Fruit fly (Drosophila melanogaster) whole organism, embryonic: ENCODE measurements around the gene Gem4b.

Experiments used
- Atf-2 ChIP-seq: fragments of 200-800 bp; sonication (Bioruptor generic); optimal IDR thresholded peaks from 2 replicates; lab custom pipeline; 2016; ENCODE audit warnings: missing biosample characterization, missing genetic modification characterization
- Atf3 ChIP-seq: fragments of 200-800 bp; sonication (Bioruptor generic); optimal IDR thresholded peaks from 3 replicates; lab custom pipeline; 2016; ENCODE audit warnings: missing biosample characterization, missing genetic modification characterization
- Atf6 ChIP-seq: fragments of 200-800 bp; sonication (Bioruptor generic); IDR thresholded peaks from 2 replicates; pipeline ENCODE4 v1.3.6; 2022; ENCODE audit warnings: missing biosample characterization, missing genetic modification characterization
- CG11093 ChIP-seq: fragments of 200-800 bp; sonication (Bioruptor generic); IDR thresholded peaks from 3 replicates; pipeline ENCODE4 v1.3.6; 2022; ENCODE audit warnings: missing biosample characterization, missing genetic modification characterization
- CG11723 ChIP-seq: fragments of 200-800 bp; sonication (Bioruptor generic); optimal IDR thresholded peaks from 2 replicates; lab custom pipeline; 2017; ENCODE audit warnings: missing biosample characterization, mild to moderate bottlenecking, missing genetic modification characterization
- CG12299 ChIP-seq: fragments of 200-800 bp; sonication (Bioruptor generic); optimal IDR thresholded peaks from 2 replicates; lab custom pipeline; 2018; ENCODE audit warnings: missing biosample characterization, mild to moderate bottlenecking, missing genetic modification characterization
- CG13775 ChIP-seq: fragments of 200-800 bp; sonication (Bioruptor generic); optimal IDR thresholded peaks from 3 replicates; lab custom pipeline; 2017; ENCODE audit warnings: missing biosample characterization, mild to moderate bottlenecking, missing genetic modification characterization
- CG1602 ChIP-seq: fragments of 200-800 bp; sonication (Bioruptor generic); optimal IDR thresholded peaks from 3 replicates; lab custom pipeline; 2016; ENCODE audit warnings: missing biosample characterization, missing genetic modification characterization
- CG30403 ChIP-seq: fragments of 200-800 bp; sonication (Bioruptor generic); optimal IDR thresholded peaks from 3 replicates; lab custom pipeline; 2016; ENCODE audit warnings: missing biosample characterization, missing genetic modification characterization
- CG5245 ChIP-seq: fragments of 200-800 bp; sonication (Bioruptor generic); optimal IDR thresholded peaks from 3 replicates; lab custom pipeline; 2016; ENCODE audit warnings: missing biosample characterization, missing genetic modification characterization
- CG6791 ChIP-seq: fragments of 200-800 bp; sonication (Bioruptor generic); IDR thresholded peaks from 3 replicates; pipeline ENCODE4 v1.3.6; 2022; ENCODE audit warnings: missing biosample characterization, missing genetic modification characterization; ENCODE audit not compliant: partially characterized antibody
- CG6813 ChIP-seq: fragments of 200-800 bp; sonication (Bioruptor generic); optimal IDR thresholded peaks from 2 replicates; lab custom pipeline; 2017; ENCODE audit warnings: missing biosample characterization, missing genetic modification characterization, mild to moderate bottlenecking, moderate library complexity, missing genetic modification reagents
- CG7357 ChIP-seq: fragments of 200-800 bp; sonication (Bioruptor generic); IDR thresholded peaks from 3 replicates; pipeline ENCODE4 v1.3.6; 2022; ENCODE audit warnings: missing biosample characterization, missing genetic modification characterization
- CG7372 ChIP-seq: fragments of 200-800 bp; sonication (Bioruptor generic); IDR thresholded peaks from 2 replicates; pipeline ENCODE4 v1.3.6; 2022; ENCODE audit warnings: missing biosample characterization, missing genetic modification characterization
- CG7839 ChIP-seq: fragments of 200-800 bp; sonication (Bioruptor generic); optimal IDR thresholded peaks from 3 replicates; lab custom pipeline; 2018; ENCODE audit warnings: missing biosample characterization, mild to moderate bottlenecking, missing genetic modification characterization, moderate library complexity
- CG7963 ChIP-seq: fragments of 200-800 bp; sonication (Bioruptor generic); IDR thresholded peaks from 3 replicates; pipeline ENCODE4 v1.3.6; 2022; ENCODE audit warnings: missing biosample characterization, missing genetic modification characterization; ENCODE audit not compliant: partially characterized antibody
- CG8359 ChIP-seq: fragments of 200-800 bp; sonication (Bioruptor generic); optimal IDR thresholded peaks from 2 replicates; lab custom pipeline; 2017; ENCODE audit warnings: missing biosample characterization, mild to moderate bottlenecking, missing genetic modification characterization, borderline replicate concordance
- CG9876 ChIP-seq: fragments of 200-800 bp; sonication (Bioruptor generic); optimal IDR thresholded peaks from 2 replicates; lab custom pipeline; 2016; ENCODE audit warnings: missing biosample characterization, missing genetic modification characterization
- D ChIP-seq, 2 experiments: fragments of 200-800 bp in 1 of 2; fragments of >200 bp in 1 of 2; sonication (Bioruptor generic) in 1 of 2; optimal IDR thresholded peaks; 2 replicates in 1 of 2; 3 replicates in 1 of 2; lab custom pipeline; 2017; ENCODE audit warnings: mild to moderate bottlenecking in 1 of 2, missing biosample characterization in 1 of 2, missing genetic modification characterization in 1 of 2, missing genetic modification reagents in 1 of 2
- Fer1 ChIP-seq: fragments of 200-800 bp; sonication (Bioruptor generic); optimal IDR thresholded peaks from 2 replicates; lab custom pipeline; 2017; ENCODE audit warnings: missing biosample characterization, mild to moderate bottlenecking, missing genetic modification characterization
- Fer3 ChIP-seq: fragments of 200-800 bp; sonication (Bioruptor generic); optimal IDR thresholded peaks from 2 replicates; lab custom pipeline; 2018; ENCODE audit warnings: missing biosample characterization, mild to moderate bottlenecking, missing genetic modification characterization, moderate library complexity
- HHEX ChIP-seq: fragments of 200-800 bp; sonication (Bioruptor generic); optimal IDR thresholded peaks from 3 replicates; lab custom pipeline; 2017; ENCODE audit warnings: missing biosample characterization, mild to moderate bottlenecking, missing genetic modification characterization, missing genetic modification reagents
- Hmx ChIP-seq: fragments of 200-800 bp; sonication (Bioruptor generic); optimal IDR thresholded peaks from 2 replicates; lab custom pipeline; 2016; ENCODE audit warnings: missing biosample characterization, missing genetic modification characterization
- Lhr ChIP-seq: fragments of 200-800 bp; sonication (Bioruptor generic); optimal IDR thresholded peaks from 3 replicates; lab custom pipeline; 2017; ENCODE audit warnings: mild to moderate bottlenecking, missing biosample characterization, missing genetic modification reagents, missing genetic modification characterization
- MTF-1 ChIP-seq: fragments of 200-800 bp; sonication (Bioruptor generic); optimal IDR thresholded peaks from 2 replicates; lab custom pipeline; 2018; ENCODE audit warnings: missing biosample characterization, mild to moderate bottlenecking, missing genetic modification characterization, borderline replicate concordance
- Med ChIP-seq: fragments of 200-800 bp; sonication (Bioruptor generic); peaks from one replicate; lab custom pipeline; 2016; ENCODE audit warnings: missing biosample characterization, missing genetic modification characterization, mild to moderate bottlenecking, inconsistent platforms, moderate library complexity
- Mes4 ChIP-seq: fragments of 200-800 bp; sonication (Bioruptor generic); optimal IDR thresholded peaks from 2 replicates; lab custom pipeline; 2016; ENCODE audit warnings: missing biosample characterization, missing genetic modification characterization
- Nf-YA ChIP-seq: fragments of 200-800 bp; sonication (Bioruptor generic); IDR thresholded peaks from 2 replicates; pipeline ENCODE4 v1.3.6; 2022; ENCODE audit warnings: missing biosample characterization, missing genetic modification characterization
- Oaz ChIP-seq: fragments of 200-800 bp; sonication (Bioruptor generic); IDR thresholded peaks from 2 replicates; pipeline ENCODE4 v1.3.6; 2022; ENCODE audit warnings: missing biosample characterization, missing genetic modification characterization
- Side ChIP-seq: fragments of 200-800 bp; sonication (Bioruptor generic); optimal IDR thresholded peaks from 2 replicates; lab custom pipeline; 2016; ENCODE audit warnings: missing biosample characterization, missing genetic modification characterization
- Stat92E ChIP-seq, 3 experiments: fragments of >200 bp in 2 of 3; fragments of 200-800 bp in 1 of 3; sonication (Bioruptor generic) in 1 of 3; optimal IDR thresholded peaks; 2 replicates each; lab custom pipeline; 2017 to 2019; ENCODE audit warnings: missing biosample characterization in 3 of 3, missing genetic modification characterization in 3 of 3, mild to moderate bottlenecking in 1 of 3, moderate library complexity in 1 of 3
- Trl ChIP-seq, 3 experiments: fragments of >200 bp in 2 of 3; fragments of 200-800 bp in 1 of 3; sonication (Bioruptor generic) in 1 of 3; optimal IDR thresholded peaks; 2 replicates in 1 of 3; 3 replicates in 2 of 3; lab custom pipeline; 2016 to 2017; ENCODE audit warnings: missing biosample characterization in 1 of 3, missing genetic modification characterization in 1 of 3
- bbx ChIP-seq: fragments of 200-800 bp; sonication (Bioruptor generic); IDR thresholded peaks from 2 replicates; pipeline ENCODE4 v1.3.6; 2022; ENCODE audit warnings: missing biosample characterization, missing genetic modification characterization; ENCODE audit not compliant: partially characterized antibody
- bcd ChIP-seq: fragments of 200-800 bp; sonication (Bioruptor generic); optimal IDR thresholded peaks from 2 replicates; lab custom pipeline; 2017; ENCODE audit warnings: missing biosample characterization, mild to moderate bottlenecking, missing genetic modification characterization
- cg ChIP-seq: fragments of 200-800 bp; sonication (Bioruptor generic); optimal IDR thresholded peaks from 3 replicates; lab custom pipeline; 2019; ENCODE audit warnings: missing biosample characterization, mild to moderate bottlenecking, missing genetic modification characterization, moderate library complexity
- chn ChIP-seq: fragments of 200-800 bp; sonication (Bioruptor generic); optimal IDR thresholded peaks from 2 replicates; lab custom pipeline; 2016; ENCODE audit warnings: missing biosample characterization, missing genetic modification characterization
- dm ChIP-seq: fragments of 200-800 bp; sonication (Bioruptor generic); optimal IDR thresholded peaks from 3 replicates; lab custom pipeline; 2016; ENCODE audit warnings: missing biosample characterization, missing genetic modification characterization
- esg ChIP-seq: fragments of 200-800 bp; sonication (Bioruptor generic); conservative IDR thresholded peaks from 2 replicates; pipeline ENCODE4 v1.3.6; 2022; ENCODE audit warnings: missing biosample characterization, missing genetic modification characterization
- gem ChIP-seq: fragments of 200-800 bp; sonication (Bioruptor generic); optimal IDR thresholded peaks from 2 replicates; lab custom pipeline; 2019; ENCODE audit warnings: missing biosample characterization, mild to moderate bottlenecking, missing genetic modification characterization, moderate library complexity
- hb ChIP-seq: fragments of 200-800 bp; sonication (Bioruptor generic); IDR thresholded peaks from 3 replicates; pipeline ENCODE4 v1.3.6; 2022; ENCODE audit warnings: missing biosample characterization, missing genetic modification characterization; ENCODE audit not compliant: partially characterized antibody
- her ChIP-seq: fragments of 200-800 bp; sonication (Bioruptor generic); optimal IDR thresholded peaks from 2 replicates; lab custom pipeline; 2016; ENCODE audit warnings: missing biosample characterization, missing genetic modification characterization
- ken ChIP-seq: fragments of 200-800 bp; sonication (Bioruptor generic); IDR thresholded peaks from 3 replicates; pipeline ENCODE4 v1.3.6; 2022; ENCODE audit warnings: missing biosample characterization, missing genetic modification characterization
- mirr ChIP-seq: fragments of 200-800 bp; sonication (Bioruptor generic); optimal IDR thresholded peaks from 3 replicates; lab custom pipeline; 2018; ENCODE audit warnings: missing biosample characterization, mild to moderate bottlenecking, missing genetic modification characterization
- nerfin-1 ChIP-seq: fragments of 200-800 bp; sonication (Bioruptor generic); optimal IDR thresholded peaks from 3 replicates; lab custom pipeline; 2019; ENCODE audit warnings: missing biosample characterization, mild to moderate bottlenecking, missing genetic modification characterization, moderate library complexity
- pfk ChIP-seq: fragments of 200-800 bp; sonication (Bioruptor generic); optimal IDR thresholded peaks from 2 replicates; lab custom pipeline; 2018; ENCODE audit warnings: missing biosample characterization, mild to moderate bottlenecking, missing genetic modification characterization, moderate library complexity
- sisA ChIP-seq: fragments of 200-800 bp; sonication (Bioruptor generic); IDR thresholded peaks from 2 replicates; pipeline ENCODE4 v1.3.6; 2022; ENCODE audit warnings: missing biosample characterization, missing genetic modification characterization
- toy ChIP-seq: fragments of 200-800 bp; sonication (Bioruptor generic); IDR thresholded peaks from 2 replicates; pipeline ENCODE4 v1.3.6; 2022; ENCODE audit warnings: missing biosample characterization, missing genetic modification characterization
- vnd ChIP-seq: fragments of 200-800 bp; sonication (Bioruptor generic); IDR thresholded peaks from 3 replicates; pipeline ENCODE4 v1.3.6; 2022; ENCODE audit warnings: missing biosample characterization, missing genetic modification characterization; ENCODE audit not compliant: partially characterized antibody
- z ChIP-seq: fragments of 200-800 bp; sonication (Bioruptor generic); IDR thresholded peaks from 3 replicates; pipeline ENCODE4 v1.3.6; 2022; ENCODE audit warnings: missing biosample characterization, missing genetic modification characterization
- zfh1 ChIP-seq: fragments of 200-800 bp; sonication (Bioruptor generic); IDR thresholded peaks from 3 replicates; pipeline ENCODE4 v1.3.6; 2022; ENCODE audit warnings: missing biosample characterization, missing genetic modification characterization

The Gem4b gene

DNA sequence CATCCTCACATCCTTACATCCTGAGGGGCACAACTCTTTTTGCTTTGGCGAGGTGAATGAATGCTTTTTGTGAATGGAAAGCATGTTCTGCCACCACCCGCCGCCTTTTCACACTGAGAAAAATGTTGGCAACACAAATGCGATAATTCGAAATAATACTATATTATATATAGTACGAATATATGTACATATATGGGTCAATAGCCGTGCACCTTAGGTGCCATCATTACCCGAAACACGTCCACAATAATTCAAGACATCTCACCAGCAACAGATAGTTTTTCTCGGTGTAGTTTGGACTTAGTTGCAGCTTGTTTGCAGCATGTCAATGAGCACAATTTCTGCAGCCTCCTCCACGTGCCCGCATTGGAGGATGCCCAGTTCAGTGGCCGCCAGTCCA is 9.0 kb upstream of the Gem4b start (continued):
- TF ChIP-seq hb (GFP tag; lab: Robert Waterston, UW) (no peak), Atf6 (GFP tag; lab: Robert Waterston, UW) (no peak), sisA (GFP tag; lab: Robert Waterston, UW) (peak; percentile 49), CG30403 (peak; percentile 16), Fer3 (tag; lab: Kevin White, UChicago) (no peak), CG11093 (GFP tag; lab: Robert Waterston, UW) (0 out of 3 replicates have a peak, but pooled peaks have one; percentile 37), Fer1 (GFP tag; lab: Kevin White, UChicago) (peak; percentile 19), CG7839 (tag; lab: Kevin White, UChicago) (peak; percentile 45), her (GFP tag; lab: Kevin White, UChicago) (no peak), MTF-1 (GFP tag; lab: Kevin White, UChicago) (no peak), D (optimal IDR thresholded peaks at IDR 0.05; lab: Kevin White, UChicago) (no peak), D (GFP tag; optimal IDR thresholded peaks at IDR 0.05; lab: Kevin White, UChicago) (peak; percentile 1), CG8359 (GFP tag; lab: Kevin White, UChicago) (peak; percentile 26), CG5245 (GFP tag; lab: Kevin White, UChicago) (no peak), Atf3 (no peak), CG9876 (no peak), nerfin-1 (tag; lab: Kevin White, UChicago) (no peak), Stat92E (GFP tag; optimal IDR thresholded peaks at IDR 0.05; lab: Kevin White, UChicago) (no peak), bbx (no peak), vnd (GFP tag; lab: Robert Waterston, UW) (no peak), CG7357 (GFP tag; lab: Robert Waterston, UW) (no peak), CG12299 (tag; lab: Kevin White, UChicago) (no peak), Med (GFP tag; lab: Kevin White, UChicago) (peak; percentile 68), Hmx (no peak), CG7963 (GFP tag; lab: Robert Waterston, UW) (no peak), mirr (no peak), toy (GFP tag; lab: Robert Waterston, UW) (no peak), CG1602 (no peak), Nf-YA (GFP tag; lab: Robert Waterston, UW) (no peak), CG11723 (GFP tag; lab: Kevin White, UChicago) (no peak), Side (no peak), CG6813 (GFP tag; lab: Kevin White, UChicago) (no peak), esg (GFP tag; lab: Robert Waterston, UW) (0 out of 2 replicates have a peak, but pooled peaks have one; percentile 8), CG13775 (GFP tag; lab: Kevin White, UChicago) (no peak), Atf-2 (GFP tag; lab: Kevin White, UChicago) (no peak), gem (tag; lab: Kevin White, UChicago) (peak; percentile 55), pfk (GFP tag; lab: Kevin White, UChicago) (no peak), Oaz (no peak), dm (no peak), CG7372 (GFP tag; lab: Robert Waterston, UW) (no peak), Trl (optimal IDR thresholded peaks at IDR 0.05; lab: Kevin White, UChicago) (no peak), Trl (GFP tag; optimal IDR thresholded peaks at IDR 0.05; lab: Kevin White, UChicago) (no peak), z (GFP tag; lab: Robert Waterston, UW) (no peak), cg (GFP tag; lab: Kevin White, UChicago) (no peak), HHEX (no peak), bcd (GFP tag; lab: Kevin White, UChicago) (peak; percentile 17), Mes4 (GFP tag; lab: Kevin White, UChicago) (no peak), chn (no peak), zfh1 (GFP tag; lab: Robert Waterston, UW) (no peak), ken (GFP tag; lab: Robert Waterston, UW) (0 out of 3 replicates have a peak, but pooled peaks have one; percentile 24), Lhr (no peak), CG6791 (GFP tag; lab: Robert Waterston, UW) (no peak)
